Worm (Caenorhabditis elegans) whole organism, L2 larva: ENCODE measurements around the gene nhx-4.

ENCODE experiments used
- ama-1 ChIP-seq: fragments of 150-350 bp; optimal IDR thresholded peaks from 2 replicates; lab custom pipeline; 2018; ENCODE audit warnings: inconsistent platforms
- blmp-1 ChIP-seq: sonication (generic microtip); optimal IDR thresholded peaks from 2 replicates; lab custom pipeline; 2017; ENCODE audit warnings: missing genetic modification characterization, mild to moderate bottlenecking, missing compliant biosample characterization, antibody characterized with exemption, moderate library complexity; ENCODE audit not compliant: insufficient read depth
- crh-2 ChIP-seq: sonication (generic microtip); optimal IDR thresholded peaks from 2 replicates; lab custom pipeline; 2017; ENCODE audit warnings: missing biosample characterization, missing genetic modification characterization
- egl-27 ChIP-seq: sonication (generic microtip); optimal IDR thresholded peaks from 3 replicates; lab custom pipeline; 2017; ENCODE audit warnings: missing biosample characterization, missing genetic modification reagents, missing genetic modification characterization
- mab-5 ChIP-seq: fragments of 150-350 bp; optimal IDR thresholded peaks from 2 replicates; lab custom pipeline; 2014; ENCODE audit warnings: missing biosample characterization, missing genetic modification characterization
- nhr-11 ChIP-seq: fragments of 150-350 bp; optimal IDR thresholded peaks from 2 replicates; lab custom pipeline; 2014; ENCODE audit warnings: missing biosample characterization, missing genetic modification characterization
- nhr-12 ChIP-seq: fragments of 150-350 bp; optimal IDR thresholded peaks from 2 replicates; lab custom pipeline; 2014; ENCODE audit warnings: missing biosample characterization, missing genetic modification characterization
- snpc-4 ChIP-seq: fragments of 150-350 bp; optimal IDR thresholded peaks from 2 replicates; lab custom pipeline; 2014; ENCODE audit warnings: missing biosample characterization, missing genetic modification characterization
- zag-1 ChIP-seq: fragments of 150-350 bp; optimal IDR thresholded peaks from 2 replicates; lab custom pipeline; 2014; ENCODE audit warnings: missing biosample characterization, missing genetic modification characterization

DNA sequence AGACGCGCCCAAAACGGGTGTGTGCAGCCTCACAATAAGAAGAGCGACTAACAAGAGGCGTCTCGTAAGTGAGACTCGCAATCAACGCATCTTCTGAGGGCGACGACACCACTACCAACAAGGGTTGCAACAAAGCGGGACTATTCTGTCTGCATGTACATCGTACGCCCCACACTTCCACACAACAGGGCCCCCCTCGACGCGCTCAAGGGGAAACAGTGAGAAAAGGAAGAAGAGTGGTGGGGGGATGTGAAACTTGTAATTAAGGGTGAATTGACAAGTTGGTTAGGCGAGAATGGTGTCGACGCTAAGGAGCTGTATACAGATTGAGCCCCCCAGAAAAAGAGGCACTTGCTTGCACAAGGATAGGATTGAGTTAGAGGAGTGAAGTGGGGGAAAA lies 39.2 kb downstream of the nhx-4 start:
- TF ChIP-seq ama-1 (lab: Kevin White, UChicago) (no peak), egl-27 (tag; lab: Kevin White, UChicago) (no peak), nhr-12 (no peak), crh-2 (no peak), snpc-4 (tag; lab: Kevin White, UChicago) (no peak), blmp-1 (no peak), nhr-11 (tag; lab: Kevin White, UChicago) (no peak), mab-5 (tag; lab: Kevin White, UChicago) (no peak), zag-1 (no peak)
